Worm (Caenorhabditis elegans): Measurements from ENCODE around the gene Y38F1A.4.

Gene Y38F1A.4

ce11 chrII:12939161-12939560 lies 30.4 kb downstream of the Y38F1A.4 start:
- TF ChIP-seq attf-4 (tag; optimal IDR thresholded peaks at IDR 0.05) (no peak), mdl-1 (tag; optimal IDR thresholded peaks at IDR 0.05) (peak in 1 of 2 experiments; percentile 32), hlh-11 (tag; optimal IDR thresholded peaks at IDR 0.05) (peak; percentile 29), dve-1 (tag; optimal IDR thresholded peaks at IDR 0.05; ENCODE audit: insufficient read depth) (peak; percentile 35), F37D6.2 (tag; optimal IDR thresholded peaks at IDR 0.05) (no peak), mep-1 (tag; optimal IDR thresholded peaks at IDR 0.05) (peak; percentile 37), hlh-30 (tag; optimal IDR thresholded peaks at IDR 0.05; ENCODE audit: insufficient read depth) (peak; percentile 50), nhr-28 (tag; optimal IDR thresholded peaks at IDR 0.05) (peak; percentile 68), mxl-3 (GFP tag; optimal IDR thresholded peaks at IDR 0.05) (peak; percentile 61)

ce11 chrII:12935259-12935658 lies 34.3 kb downstream of the Y38F1A.4 start, which contains the start of gene lips-9:
Gene lips-9, minus strand, starts transcription at chrII:12935359.
- no peak for TF ChIP-seq lin-13 (GFP tag; optimal IDR thresholded peaks at IDR 0.05)
- no peak for TF ChIP-seq nhr-41 (GFP tag; IDR thresholded peaks at IDR 0.05)
- TF ChIP-seq nhr-42 (GFP tag; IDR thresholded peaks at IDR 0.05), result no peak
- no peak for TF ChIP-seq zip-11 (GFP tag; IDR thresholded peaks at IDR 0.05)
- TF ChIP-seq lsy-2 (tag; optimal IDR thresholded peaks at IDR 0.05), result no peak
- no peak for TF ChIP-seq ceh-20 (GFP tag; IDR thresholded peaks at IDR 0.05)
- TF ChIP-seq nhr-25 (tag; optimal IDR thresholded peaks at IDR 0.05; ENCODE audit: borderline replicate concordance, insufficient read depth), result no peak
- TF ChIP-seq egl-27 (tag; optimal IDR thresholded peaks at IDR 0.05), result no peak
- TF ChIP-seq madf-5 (GFP tag; IDR thresholded peaks at IDR 0.05), result no peak
- no peak for TF ChIP-seq tag-97 (GFP tag; IDR thresholded peaks at IDR 0.05)
- TF ChIP-seq F37D6.2 (tag; optimal IDR thresholded peaks at IDR 0.05), result no peak
- no peak for TF ChIP-seq daf-12 (tag; optimal IDR thresholded peaks at IDR 0.05)
- TF ChIP-seq jun-1 (tag; optimal IDR thresholded peaks at IDR 0.05), result no peak
- no peak for TF ChIP-seq Y5F2A.4 (GFP tag; optimal IDR thresholded peaks at IDR 0.05)
- TF ChIP-seq dmd-6 (GFP tag; IDR thresholded peaks at IDR 0.05), result no peak
- TF ChIP-seq mes-2 (tag; optimal IDR thresholded peaks at IDR 0.05; ENCODE audit: poor library complexity, severe bottlenecking), result no peak
- no peak for TF ChIP-seq R02D3.7 (tag; optimal IDR thresholded peaks at IDR 0.05)
- TF ChIP-seq pha-4 (GFP tag; IDR thresholded peaks at IDR 0.05), result no peak
- no peak for TF ChIP-seq pha-4 (tag; optimal IDR thresholded peaks at IDR 0.05)

- no peak for TF ChIP-seq daf-16 (GFP tag; optimal IDR thresholded peaks at IDR 0.05)
- peak; percentile 54 for TF ChIP-seq daf-16 (tag; optimal IDR thresholded peaks at IDR 0.05)
- TF ChIP-seq nhr-77 (tag; optimal IDR thresholded peaks at IDR 0.05), result peak; percentile 29
- TF ChIP-seq mxl-3 (GFP tag; optimal IDR thresholded peaks at IDR 0.05), result peak; percentile 0
- TF ChIP-seq php-3 (GFP tag; IDR thresholded peaks at IDR 0.05), result 0 out of 2 replicates have a peak, but pooled peaks have one; percentile 20
- peak; percentile 66 for TF ChIP-seq dve-1 (tag; optimal IDR thresholded peaks at IDR 0.05; ENCODE audit: insufficient read depth)
- TF ChIP-seq mdl-1 (tag; optimal IDR thresholded peaks at IDR 0.05), result no peak
- TF ChIP-seq hlh-11 (tag; optimal IDR thresholded peaks at IDR 0.05), result peak; percentile 62
- no peak for TF ChIP-seq nhr-11 (tag; optimal IDR thresholded peaks at IDR 0.05)
- TF ChIP-seq Y5F2A.4 (GFP tag; optimal IDR thresholded peaks at IDR 0.05), result no peak
- TF ChIP-seq dmd-8 (GFP tag; IDR thresholded peaks at IDR 0.05), result no peak
- TF ChIP-seq nhr-28 (tag; optimal IDR thresholded peaks at IDR 0.05), result peak; percentile 88
- no peak for TF ChIP-seq dmd-9 (GFP tag; IDR thresholded peaks at IDR 0.05)
- TF ChIP-seq nhr-10 (tag; optimal IDR thresholded peaks at IDR 0.05), result no peak
- no peak for TF ChIP-seq snpc-4 (tag; optimal IDR thresholded peaks at IDR 0.05)
- TF ChIP-seq skn-1 (tag; optimal IDR thresholded peaks at IDR 0.05), result no peak
- 0 out of 2 replicates have a peak, but pooled peaks have one; percentile 39 for TF ChIP-seq nhr-41 (GFP tag; IDR thresholded peaks at IDR 0.05)
- TF ChIP-seq lin-1 (GFP tag; IDR thresholded peaks at IDR 0.05), result 0 out of 2 replicates have a peak, but pooled peaks have one; percentile 15
- TF ChIP-seq dmd-6 (GFP tag; IDR thresholded peaks at IDR 0.05), result peak; percentile 48
- no peak for TF ChIP-seq Y75B8A.6 (GFP tag; IDR thresholded peaks at IDR 0.05)
- peak; percentile 77 for TF ChIP-seq pqm-1 (tag; optimal IDR thresholded peaks at IDR 0.05)
- TF ChIP-seq zag-1 (tag; optimal IDR thresholded peaks at IDR 0.05), result no peak
- TF ChIP-seq egl-27 (tag; optimal IDR thresholded peaks at IDR 0.05), result no peak
- no peak for TF ChIP-seq mep-1 (tag; optimal IDR thresholded peaks at IDR 0.05)
- no peak for TF ChIP-seq zip-2 (tag; optimal IDR thresholded peaks at IDR 0.05)
- TF ChIP-seq mes-2 (tag; optimal IDR thresholded peaks at IDR 0.05; ENCODE audit: poor library complexity, severe bottlenecking), result no peak
Measured at ce11 chrII:12931456-12931923, 38.0 kb downstream of the Y38F1A.4 start, which contains the start of gene dct-18. Gene dct-18, plus strand, starts transcription at chrII:12931873.

Data from whole organism, L4 larva.